Worm (Caenorhabditis elegans) whole organism, early embryonic: Measurements from ENCODE around the gene srx-80.

Experiments
- F13C5.2 ChIP-seq: sonication (generic microtip); optimal IDR thresholded peaks from 2 replicates; lab custom pipeline; 2017; ENCODE audit warnings: mild to moderate bottlenecking, missing genetic modification characterization, inconsistent platforms, missing compliant biosample characterization
- ama-1 ChIP-seq: fragments of 150-350 bp; optimal IDR thresholded peaks from 2 replicates; lab custom pipeline; 2014
- ceh-13 ChIP-seq: fragments of 200-800 bp; sonication (Bioruptor generic); optimal IDR thresholded peaks from 2 replicates; lab custom pipeline; 2018; ENCODE audit warnings: mild to moderate bottlenecking, missing genetic modification characterization, missing compliant biosample characterization
- ceh-36 ChIP-seq: sonication (generic microtip); optimal IDR thresholded peaks from 2 replicates; lab custom pipeline; 2016; ENCODE audit warnings: missing genetic modification characterization, inconsistent platforms, missing compliant biosample characterization
- ets-7 ChIP-seq: sonication (generic microtip); optimal IDR thresholded peaks from 2 replicates; lab custom pipeline; 2016; ENCODE audit warnings: missing genotype, missing genetic modification characterization, missing compliant biosample characterization
- flt-1 ChIP-seq: fragments of 200-800 bp; sonication (Bioruptor generic); IDR thresholded peaks from 2 replicates; pipeline ENCODE4 v1.3.6; 2022; ENCODE audit warnings: missing genetic modification characterization, missing compliant biosample characterization
- hnd-1 ChIP-seq: sonication (generic microtip); optimal IDR thresholded peaks from 2 replicates; lab custom pipeline; 2016; ENCODE audit warnings: missing genetic modification characterization, missing compliant biosample characterization
- pes-1 ChIP-seq: fragments of 200-800 bp; sonication (Bioruptor generic); IDR thresholded peaks from 2 replicates; pipeline ENCODE4 v1.3.6; 2022; ENCODE audit warnings: missing genetic modification reagents, missing genetic modification characterization, missing compliant biosample characterization
- sea-1 ChIP-seq: fragments of 200-800 bp; sonication (Bioruptor generic); conservative IDR thresholded peaks from 2 replicates; pipeline ENCODE4 v1.3.6; 2022; ENCODE audit warnings: missing genetic modification characterization, missing compliant biosample characterization

DNA sequence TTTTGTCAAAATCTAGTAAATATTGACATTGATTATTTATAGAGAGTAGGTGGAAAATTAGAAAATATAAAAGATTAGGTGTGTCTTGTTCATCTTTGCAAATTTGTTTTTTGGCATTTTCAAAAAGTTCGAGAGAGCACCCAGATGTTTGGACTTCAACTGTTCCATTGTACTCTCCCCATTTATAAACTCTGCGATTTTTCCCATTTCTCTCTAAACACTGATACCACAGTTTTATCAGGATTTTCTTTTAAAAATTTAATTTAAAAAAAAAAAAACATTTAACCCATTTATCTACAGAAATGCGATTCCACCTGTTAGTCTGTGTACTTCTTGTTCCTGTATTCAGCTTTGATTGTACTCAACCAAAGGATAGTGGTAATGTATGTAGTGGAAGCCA is 19.5 kb downstream of the srx-80 start, which contains the start of gene tag-290:
- no peak for TF ChIP-seq sea-1 (GFP tag; lab: Robert Waterston, UW)
- no peak for TF ChIP-seq pes-1 (GFP tag; lab: Robert Waterston, UW)
- TF ChIP-seq ets-7 (tag; lab: Kevin White, UChicago) = no peak
- TF ChIP-seq ama-1 (lab: Kevin White, UChicago) = no peak
- no peak for TF ChIP-seq ceh-13 (GFP tag; lab: Kevin White, UChicago)
- TF ChIP-seq hnd-1 = no peak
- no peak for TF ChIP-seq ceh-36
- no peak for TF ChIP-seq flt-1 (GFP tag; lab: Robert Waterston, UW)
- TF ChIP-seq F13C5.2 (tag; lab: Kevin White, UChicago) = no peak
